Fruit fly (Drosophila melanogaster) whole organism, embryonic: ENCODE measurements around the gene CG12768.

Experiments
- Adf1 ChIP-seq: fragments of 200-800 bp; sonication (Bioruptor generic); IDR thresholded peaks from 2 replicates; pipeline ENCODE4 v1.3.6; 2022; ENCODE audit warnings: missing biosample characterization, missing genetic modification characterization
- Antp ChIP-seq: fragments of 200-800 bp; sonication (Bioruptor generic); optimal IDR thresholded peaks from 3 replicates; lab custom pipeline; 2016; ENCODE audit warnings: missing biosample characterization, missing genetic modification characterization
- B-H1 ChIP-seq: fragments of 200-800 bp; sonication (Bioruptor generic); IDR thresholded peaks from 3 replicates; pipeline ENCODE4 v1.3.6; 2022; ENCODE audit warnings: missing biosample characterization, missing genetic modification characterization
- B-H2 ChIP-seq: fragments of 200-800 bp; sonication (Bioruptor generic); optimal IDR thresholded peaks from 2 replicates; lab custom pipeline; 2018; ENCODE audit warnings: missing biosample characterization, mild to moderate bottlenecking, missing genetic modification characterization
- CG10147 ChIP-seq: fragments of 200-800 bp; sonication (Bioruptor generic); optimal IDR thresholded peaks from 2 replicates; lab custom pipeline; 2019; ENCODE audit warnings: missing biosample characterization, mild to moderate bottlenecking, missing genetic modification characterization, moderate library complexity
- CG1024 ChIP-seq: fragments of 200-800 bp; sonication (Bioruptor generic); IDR thresholded peaks from 2 replicates; pipeline ENCODE4 v1.3.6; 2022; ENCODE audit warnings: missing biosample characterization, missing genetic modification characterization
- CG10267 ChIP-seq: fragments of 200-800 bp; sonication (Bioruptor generic); optimal IDR thresholded peaks from 2 replicates; lab custom pipeline; 2018; ENCODE audit warnings: missing biosample characterization, mild to moderate bottlenecking, missing genetic modification characterization, moderate library complexity
- CG10979 ChIP-seq: fragments of 200-800 bp; sonication (Bioruptor generic); optimal IDR thresholded peaks from 2 replicates; lab custom pipeline; 2018; ENCODE audit warnings: missing biosample characterization, mild to moderate bottlenecking, missing genetic modification characterization, moderate library complexity
- CG11093 ChIP-seq: fragments of 200-800 bp; sonication (Bioruptor generic); IDR thresholded peaks from 3 replicates; pipeline ENCODE4 v1.3.6; 2022; ENCODE audit warnings: missing biosample characterization, missing genetic modification characterization
- CG11560 ChIP-seq: fragments of 200-800 bp; sonication (Bioruptor generic); IDR thresholded peaks from 3 replicates; pipeline ENCODE4 v1.3.6; 2022; ENCODE audit warnings: missing biosample characterization, missing genetic modification characterization
- CG12104 ChIP-seq: fragments of 200-800 bp; sonication (Bioruptor generic); optimal IDR thresholded peaks from 3 replicates; lab custom pipeline; 2016; ENCODE audit warnings: missing biosample characterization, missing genetic modification characterization
- CG12219 ChIP-seq: fragments of 200-800 bp; sonication (Bioruptor generic); optimal IDR thresholded peaks from 3 replicates; lab custom pipeline; 2018; ENCODE audit warnings: missing biosample characterization, mild to moderate bottlenecking, missing genetic modification characterization
- CG12391 ChIP-seq: fragments of 200-800 bp; sonication (Bioruptor generic); optimal IDR thresholded peaks from 3 replicates; lab custom pipeline; 2018; ENCODE audit warnings: missing biosample characterization, mild to moderate bottlenecking, missing genetic modification characterization, moderate library complexity
- CG12659 ChIP-seq: fragments of 200-800 bp; sonication (Bioruptor generic); optimal IDR thresholded peaks from 3 replicates; lab custom pipeline; 2017; ENCODE audit warnings: mild to moderate bottlenecking, missing biosample characterization, missing genetic modification reagents, missing genetic modification characterization
- CG13424 ChIP-seq: fragments of 200-800 bp; sonication (Bioruptor generic); optimal IDR thresholded peaks from 2 replicates; lab custom pipeline; 2019; ENCODE audit warnings: missing biosample characterization, mild to moderate bottlenecking, missing genetic modification characterization, moderate library complexity
- CG1603 ChIP-seq: fragments of 200-800 bp; sonication (Bioruptor generic); optimal IDR thresholded peaks from 2 replicates; lab custom pipeline; 2019; ENCODE audit warnings: missing biosample characterization, mild to moderate bottlenecking, missing genetic modification characterization, moderate library complexity
- CG1647 ChIP-seq: fragments of 200-800 bp; sonication (Bioruptor generic); optimal IDR thresholded peaks from 3 replicates; lab custom pipeline; 2016; ENCODE audit warnings: missing biosample characterization, missing genetic modification characterization
- CG16779 ChIP-seq: fragments of 200-800 bp; sonication (Bioruptor generic); IDR thresholded peaks from 2 replicates; pipeline ENCODE4 v1.3.6; 2022; ENCODE audit warnings: missing biosample characterization, missing genetic modification characterization
- CG17802 ChIP-seq: fragments of 200-800 bp; sonication (Bioruptor generic); optimal IDR thresholded peaks from 2 replicates; lab custom pipeline; 2018; ENCODE audit warnings: missing biosample characterization, mild to moderate bottlenecking, missing genetic modification characterization, moderate library complexity
- CG17912 ChIP-seq: fragments of 200-800 bp; sonication (Bioruptor generic); optimal IDR thresholded peaks from 2 replicates; lab custom pipeline; 2018; ENCODE audit warnings: missing biosample characterization, mild to moderate bottlenecking, missing genetic modification characterization
- CG18011 ChIP-seq: fragments of 200-800 bp; sonication (Bioruptor generic); optimal IDR thresholded peaks from 2 replicates; lab custom pipeline; 2017; ENCODE audit warnings: missing biosample characterization, missing genetic modification characterization, mild to moderate bottlenecking, moderate library complexity, missing genotype
- CG18619 ChIP-seq: fragments of 200-800 bp; sonication (Bioruptor generic); optimal IDR thresholded peaks from 3 replicates; lab custom pipeline; 2017; ENCODE audit warnings: missing biosample characterization, mild to moderate bottlenecking, missing genetic modification characterization
- CG2199 ChIP-seq: fragments of 200-800 bp; sonication (Bioruptor generic); IDR thresholded peaks from 3 replicates; pipeline ENCODE4 v1.3.6; 2022; ENCODE audit warnings: missing biosample characterization, missing genetic modification characterization
- CG30431 ChIP-seq: fragments of 200-800 bp; sonication (Bioruptor generic); optimal IDR thresholded peaks from 2 replicates; lab custom pipeline; 2017; ENCODE audit warnings: missing biosample characterization, missing genetic modification characterization
- CG31365 ChIP-seq: fragments of 200-800 bp; sonication (Bioruptor generic); optimal IDR thresholded peaks from 2 replicates; lab custom pipeline; 2018; ENCODE audit warnings: missing biosample characterization, mild to moderate bottlenecking, missing genetic modification characterization
- CG34224 ChIP-seq: fragments of 200-800 bp; sonication (Bioruptor generic); IDR thresholded peaks from 3 replicates; pipeline ENCODE4 v1.3.6; 2022; ENCODE audit warnings: missing biosample characterization, missing genetic modification characterization; ENCODE audit not compliant: partially characterized antibody
- CG3847 ChIP-seq: fragments of 200-800 bp; sonication (Bioruptor generic); IDR thresholded peaks from 2 replicates; pipeline ENCODE4 v1.3.6; 2022; ENCODE audit warnings: missing biosample characterization, missing genetic modification characterization
- CG7963 ChIP-seq: fragments of 200-800 bp; sonication (Bioruptor generic); IDR thresholded peaks from 3 replicates; pipeline ENCODE4 v1.3.6; 2022; ENCODE audit warnings: missing biosample characterization, missing genetic modification characterization; ENCODE audit not compliant: partially characterized antibody
- CG8290 ChIP-seq, 3 experiments: fragments of 200-800 bp; sonication (Bioruptor generic); optimal IDR thresholded peaks; 2 replicates each; lab custom pipeline; 2016 to 2019; ENCODE audit warnings: missing biosample characterization in 3 of 3, missing genetic modification characterization in 3 of 3, mild to moderate bottlenecking in 2 of 3, moderate library complexity in 1 of 3
- Elba2 ChIP-seq: fragments of 200-800 bp; sonication (Bioruptor generic); optimal IDR thresholded peaks from 3 replicates; lab custom pipeline; 2016; ENCODE audit warnings: missing biosample characterization, missing genetic modification characterization
- Gsc ChIP-seq: fragments of 200-800 bp; sonication (Bioruptor generic); IDR thresholded peaks from 2 replicates; pipeline ENCODE4 v1.3.6; 2022; ENCODE audit warnings: missing biosample characterization, missing genetic modification characterization
- Gug ChIP-seq: fragments of 200-800 bp; sonication (Bioruptor generic); IDR thresholded peaks from 4 replicates; pipeline ENCODE4 v1.3.6; 2022; ENCODE audit warnings: missing biosample characterization, missing genetic modification characterization
- HLH3B ChIP-seq: fragments of 200-800 bp; sonication (Bioruptor generic); IDR thresholded peaks from 2 replicates; pipeline ENCODE4 v1.3.6; 2022; ENCODE audit warnings: missing biosample characterization, missing genetic modification characterization
- Hmx ChIP-seq: fragments of 200-800 bp; sonication (Bioruptor generic); optimal IDR thresholded peaks from 2 replicates; lab custom pipeline; 2016; ENCODE audit warnings: missing biosample characterization, missing genetic modification characterization
- Mes4 ChIP-seq: fragments of 200-800 bp; sonication (Bioruptor generic); optimal IDR thresholded peaks from 2 replicates; lab custom pipeline; 2016; ENCODE audit warnings: missing biosample characterization, missing genetic modification characterization
- Nf-YA ChIP-seq: fragments of 200-800 bp; sonication (Bioruptor generic); IDR thresholded peaks from 2 replicates; pipeline ENCODE4 v1.3.6; 2022; ENCODE audit warnings: missing biosample characterization, missing genetic modification characterization
- Usf ChIP-seq: fragments of 200-800 bp; sonication (Bioruptor generic); optimal IDR thresholded peaks from 2 replicates; lab custom pipeline; 2017; ENCODE audit warnings: missing genotype, missing biosample characterization, missing genetic modification characterization
- az2 ChIP-seq: fragments of 200-800 bp; sonication (Bioruptor generic); optimal IDR thresholded peaks from 3 replicates; lab custom pipeline; 2016; ENCODE audit warnings: missing biosample characterization, missing genetic modification characterization
- btn ChIP-seq: fragments of 200-800 bp; sonication (Bioruptor generic); optimal IDR thresholded peaks from 2 replicates; lab custom pipeline; 2016; ENCODE audit warnings: missing biosample characterization, missing genetic modification characterization
- cato ChIP-seq: fragments of 200-800 bp; sonication (Bioruptor generic); optimal IDR thresholded peaks from 2 replicates; lab custom pipeline; 2016; ENCODE audit warnings: missing biosample characterization, missing genetic modification characterization, borderline replicate concordance
- crc ChIP-seq: fragments of 200-800 bp; sonication (Bioruptor generic); optimal IDR thresholded peaks from 2 replicates; lab custom pipeline; 2016; ENCODE audit warnings: missing biosample characterization, missing genetic modification characterization
- fd96Cb ChIP-seq: fragments of 200-800 bp; sonication (Bioruptor generic); optimal IDR thresholded peaks from 2 replicates; lab custom pipeline; 2018; ENCODE audit warnings: missing biosample characterization, mild to moderate bottlenecking, missing genetic modification characterization, moderate library complexity
- onecut ChIP-seq: fragments of 200-800 bp; sonication (Bioruptor generic); IDR thresholded peaks from 2 replicates; pipeline ENCODE4 v1.3.6; 2022; ENCODE audit warnings: missing biosample characterization, missing genetic modification characterization
- pan ChIP-seq, 4 experiments: fragments of >200 bp in 3 of 4; fragments of 200-800 bp in 1 of 4; sonication (Bioruptor generic) in 1 of 4; optimal IDR thresholded peaks in 3 of 4; IDR thresholded peaks in 1 of 4; 2 replicates each; pipeline versions ENCODE4 v1.3.6 to Lab custom; 2017 to 2022; ENCODE audit warnings: missing biosample characterization in 2 of 4, missing genetic modification characterization in 2 of 4, mixed read lengths in 1 of 4
- psq ChIP-seq: fragments of 200-800 bp; sonication (Bioruptor generic); optimal IDR thresholded peaks from 2 replicates; lab custom pipeline; 2017; ENCODE audit warnings: missing biosample characterization, missing genetic modification characterization
- schlank ChIP-seq: fragments of 200-800 bp; sonication (Bioruptor generic); optimal IDR thresholded peaks from 2 replicates; lab custom pipeline; 2018; ENCODE audit warnings: missing biosample characterization, mild to moderate bottlenecking, missing genetic modification characterization
- tna ChIP-seq: fragments of 200-800 bp; sonication (Bioruptor generic); IDR thresholded peaks from 2 replicates; pipeline ENCODE4 v1.3.6; 2022; ENCODE audit warnings: missing biosample characterization, missing genetic modification characterization; ENCODE audit not compliant: partially characterized antibody

The CG12768 gene

dm6 chr3L:22863367-22864078 is 46.8 kb upstream of the CG12768 start, which contains the start of gene CG33169 (continued):
- TF ChIP-seq fd96Cb (tag; lab: Kevin White, UChicago) (peak; percentile 46), B-H1 (GFP tag; lab: Robert Waterston, UW) (peak; percentile 58; the same call in 2 of the 3 replicates), az2 (peak; percentile 68), Nf-YA (GFP tag; lab: Robert Waterston, UW) (0 out of 2 replicates have a peak, but pooled peaks have one; percentile 38), CG31365 (tag; lab: Kevin White, UChicago) (peak; percentile 40), CG10267 (tag; lab: Kevin White, UChicago) (peak; percentile 99), btn (peak; percentile 66), Mes4 (GFP tag; lab: Kevin White, UChicago) (peak; percentile 75), CG12219 (GFP tag; lab: Kevin White, UChicago) (peak; percentile 56), CG1647 (GFP tag; lab: Kevin White, UChicago) (peak; percentile 85), psq (GFP tag; lab: Kevin White, UChicago) (peak; percentile 77), crc (GFP tag; lab: Kevin White, UChicago) (peak; percentile 65), CG18011 (peak; percentile 100), CG1024 (GFP tag; lab: Robert Waterston, UW) (peak; percentile 55), CG17802 (tag; lab: Kevin White, UChicago) (peak; percentile 67), CG7963 (0 out of 3 replicates have a peak, but pooled peaks have one; percentile 24), CG17912 (GFP tag; lab: Kevin White, UChicago) (peak; percentile 90), Adf1 (GFP tag; lab: Robert Waterston, UW) (peak; percentile 74), CG34224 (peak; percentile 54; the same call in 2 of the 3 replicates), onecut (GFP tag; lab: Robert Waterston, UW) (peak; percentile 76), pan (optimal IDR thresholded peaks at IDR 0.05; lab: Kevin White, UChicago) (no peak), pan (GFP tag; optimal IDR thresholded peaks at IDR 0.05 in 1 of 2, IDR thresholded peaks at IDR 0.05 in 1 of 2) (peak in 1 of 2 experiments; percentile 81), CG10147 (peak; percentile 52), Antp (GFP tag; lab: Kevin White, UChicago) (peak; percentile 93), tna (GFP tag; lab: Robert Waterston, UW) (peak; percentile 50), CG11560 (tag; lab: Robert Waterston, UW) (peak; percentile 67; the same call in 2 of the 3 replicates), CG1603 (peak; percentile 95), HLH3B (GFP tag; lab: Robert Waterston, UW) (peak; percentile 65; the same call in 1 of the 2 replicates), CG16779 (GFP tag; lab: Robert Waterston, UW) (peak; percentile 94), Gug (GFP tag; lab: Robert Waterston, UW) (peak; percentile 86), CG11093 (GFP tag; lab: Robert Waterston, UW) (peak; percentile 73; the same call in 2 of the 3 replicates), CG10979 (peak; percentile 30), Usf (GFP tag; lab: Kevin White, UChicago) (peak; percentile 67), CG12104 (peak; percentile 56), schlank (tag; lab: Kevin White, UChicago) (peak; percentile 63), CG8290 (GFP tag; optimal IDR thresholded peaks at IDR 0.05; lab: Kevin White, UChicago) (peak; percentile 90), CG8290 (tag; optimal IDR thresholded peaks at IDR 0.05; lab: Kevin White, UChicago) (peak; percentile 33 to 97), CG18619 (GFP tag; lab: Kevin White, UChicago) (peak; percentile 79), CG12391 (peak; percentile 72), B-H2 (peak; percentile 95), Elba2 (GFP tag; lab: Kevin White, UChicago) (peak; percentile 51), CG12659 (GFP tag; lab: Kevin White, UChicago) (peak; percentile 93), CG13424 (tag; lab: Kevin White, UChicago) (peak; percentile 66), CG2199 (GFP tag; lab: Robert Waterston, UW) (peak; percentile 98), cato (GFP tag; lab: Kevin White, UChicago) (peak; percentile 40), Gsc (GFP tag; lab: Robert Waterston, UW) (no peak; the same call in 1 of the 2 replicates), Hmx (no peak), CG30431 (GFP tag; lab: Kevin White, UChicago) (peak; percentile 79), CG3847 (GFP tag; lab: Robert Waterston, UW) (peak; percentile 96)
